Worm (Caenorhabditis elegans) whole organism, late embryonic: Measurements from ENCODE around the gene nspc-18.

Source experiments
- F13H6.1 ChIP-seq: sonication (generic microtip); optimal IDR thresholded peaks from 2 replicates; lab custom pipeline; 2016; ENCODE audit warnings: missing genetic modification characterization, missing compliant biosample characterization
- ama-1 ChIP-seq: fragments of 150-350 bp; optimal IDR thresholded peaks from 2 replicates; lab custom pipeline; 2014
- ceh-30 ChIP-seq: fragments of 150-350 bp; optimal IDR thresholded peaks from 2 replicates; lab custom pipeline; 2014; ENCODE audit warnings: missing biosample characterization, missing genetic modification characterization
- dve-1 ChIP-seq: sonication (generic microtip); optimal IDR thresholded peaks from 2 replicates; lab custom pipeline; 2017; ENCODE audit warnings: antibody characterized with exemption, mild to moderate bottlenecking, missing genetic modification characterization, missing compliant biosample characterization
- fax-1 ChIP-seq: sonication (generic microtip); optimal IDR thresholded peaks from 2 replicates; lab custom pipeline; 2016; ENCODE audit warnings: missing genotype, missing genetic modification characterization, missing compliant biosample characterization
- hlh-30 ChIP-seq: sonication (generic microtip); optimal IDR thresholded peaks from 2 replicates; lab custom pipeline; 2017; ENCODE audit warnings: antibody characterized with exemption, missing genetic modification characterization, missing compliant biosample characterization; ENCODE audit not compliant: insufficient read depth
- hlh-8 ChIP-seq: sonication (generic microtip); optimal IDR thresholded peaks from 2 replicates; lab custom pipeline; 2016; ENCODE audit warnings: missing genotype, missing genetic modification characterization, missing compliant biosample characterization
- nfya-1 ChIP-seq: sonication (generic microtip); optimal IDR thresholded peaks from 2 replicates; lab custom pipeline; 2017; ENCODE audit warnings: missing genetic modification characterization, mild to moderate bottlenecking, missing compliant biosample characterization, antibody characterized with exemption, moderate library complexity
- nhr-11 ChIP-seq: fragments of 150-350 bp; optimal IDR thresholded peaks from 2 replicates; lab custom pipeline; 2014; ENCODE audit warnings: missing biosample characterization, missing genetic modification characterization
- ztf-16 ChIP-seq: sonication (generic microtip); optimal IDR thresholded peaks from 2 replicates; lab custom pipeline; 2017; ENCODE audit warnings: missing genetic modification characterization, missing compliant biosample characterization

DNA sequence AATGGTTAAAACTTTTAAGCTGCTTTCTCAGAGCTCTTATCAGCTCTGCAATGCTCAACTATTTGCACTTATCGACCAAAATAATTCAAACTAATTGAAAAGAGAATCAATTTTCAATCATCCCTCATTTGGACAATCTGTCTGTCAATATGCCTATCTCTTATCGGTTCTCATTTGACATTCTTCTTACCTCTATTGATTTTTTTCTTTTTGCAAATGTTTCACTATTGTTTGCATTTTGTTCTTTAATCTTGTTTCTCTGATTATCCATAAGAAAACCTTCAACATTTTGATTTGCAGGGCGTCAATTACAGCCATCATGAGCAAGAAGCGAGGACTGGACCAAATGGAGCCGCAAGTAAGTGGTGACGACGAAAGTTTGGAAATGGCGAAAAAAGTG, 10.9 kb downstream of the nspc-18 start, which contains the start of gene D1025.10:
- TF ChIP-seq F13H6.1 (tag; lab: Kevin White, UChicago) (no peak), hlh-30 (tag; lab: Kevin White, UChicago) (no peak), ceh-30 (tag; lab: Kevin White, UChicago) (no peak), dve-1 (tag; lab: Kevin White, UChicago) (no peak), nhr-11 (tag; lab: Kevin White, UChicago) (no peak), fax-1 (tag; lab: Kevin White, UChicago) (no peak), ama-1 (lab: Kevin White, UChicago) (no peak), nfya-1 (tag; lab: Kevin White, UChicago) (no peak), hlh-8 (tag; lab: Kevin White, UChicago) (no peak), ztf-16 (no peak)
